Worm (Caenorhabditis elegans) whole organism, mixed stage, embryonic: Measurements from ENCODE around the gene srg-10.

Source experiments
- ces-1 ChIP-seq: fragments of 150-350 bp; optimal IDR thresholded peaks from 2 replicates; lab custom pipeline; 2014; ENCODE audit warnings: missing biosample characterization, missing genetic modification reagents, missing genetic modification characterization
- elt-3 ChIP-seq: fragments of 150-350 bp; optimal IDR thresholded peaks from 2 replicates; lab custom pipeline; 2014; ENCODE audit warnings: missing biosample characterization, missing genetic modification characterization
- nhr-12 ChIP-seq: fragments of 150-350 bp; optimal IDR thresholded peaks from 2 replicates; lab custom pipeline; 2014; ENCODE audit warnings: missing biosample characterization, missing genetic modification characterization
- nhr-237 ChIP-seq: fragments of 150-350 bp; optimal IDR thresholded peaks from 2 replicates; lab custom pipeline; 2014; ENCODE audit warnings: missing biosample characterization, missing genetic modification characterization
- nhr-28 ChIP-seq: fragments of 150-350 bp; optimal IDR thresholded peaks from 2 replicates; lab custom pipeline; 2014; ENCODE audit warnings: missing biosample characterization, missing genetic modification characterization
- nhr-76 ChIP-seq: sonication (generic microtip); optimal IDR thresholded peaks from 2 replicates; lab custom pipeline; 2017; ENCODE audit warnings: missing biosample characterization, missing genetic modification characterization
- pha-4 ChIP-seq: fragments of 150-350 bp; optimal IDR thresholded peaks from 2 replicates; lab custom pipeline; 2018; ENCODE audit warnings: missing biosample characterization, missing genetic modification reagents, missing genetic modification characterization
- sptf-1 ChIP-seq: sonication (generic microtip); optimal IDR thresholded peaks from 2 replicates; lab custom pipeline; 2017; ENCODE audit warnings: mild to moderate bottlenecking, missing genetic modification characterization, moderate library complexity, missing compliant biosample characterization
- tbx-8 ChIP-seq: fragments of 200-800 bp; sonication (Bioruptor generic); optimal IDR thresholded peaks from 2 replicates; lab custom pipeline; 2018; ENCODE audit warnings: mild to moderate bottlenecking, missing genetic modification characterization, moderate library complexity, missing compliant biosample characterization
- unc-39 ChIP-seq: fragments of 150-350 bp; optimal IDR thresholded peaks from 2 replicates; lab custom pipeline; 2014; ENCODE audit warnings: missing biosample characterization, missing genetic modification characterization
- zip-8 ChIP-seq: fragments of 150-350 bp; optimal IDR thresholded peaks from 2 replicates; lab custom pipeline; 2014; ENCODE audit warnings: missing biosample characterization, missing genetic modification characterization

DNA sequence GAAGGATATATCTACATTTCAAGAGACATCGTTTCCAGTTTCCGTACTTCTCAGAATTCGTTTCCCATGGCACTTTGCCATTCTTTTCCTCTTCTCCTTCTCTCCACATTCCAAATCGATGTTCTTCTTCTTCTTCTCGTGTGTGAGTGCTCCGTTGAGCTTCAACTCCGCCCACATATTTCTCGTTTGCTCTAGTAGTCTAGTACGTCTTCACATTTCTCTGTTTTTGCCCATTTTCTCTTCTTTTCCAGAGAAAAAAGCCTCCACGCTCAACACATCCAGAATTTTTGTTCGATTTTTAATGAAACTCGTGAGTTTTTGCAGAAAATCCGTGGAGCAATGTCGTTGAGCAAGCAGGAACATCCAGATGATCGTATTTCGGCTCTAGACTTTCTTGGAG, 31.3 kb downstream of the srg-10 start, which contains the start of gene T04A8.18:
- TF ChIP-seq unc-39 (tag; lab: Kevin White, UChicago) (no peak), nhr-76 (tag; lab: Kevin White, UChicago) (no peak), elt-3 (tag; lab: Kevin White, UChicago) (no peak), ces-1 (GFP tag; lab: Kevin White, UChicago) (no peak), nhr-12 (no peak), nhr-237 (tag; lab: Kevin White, UChicago) (no peak), tbx-8 (GFP tag; lab: Kevin White, UChicago) (no peak), zip-8 (no peak), sptf-1 (no peak), nhr-28 (tag; lab: Kevin White, UChicago) (no peak), pha-4 (no peak)
